Fruit fly (Drosophila melanogaster): ENCODE measurements around the gene par-6.

The par-6 gene

dm6 chrX:17657050-17657696 lies 46.0 kb upstream of the par-6 start, which contains the start of gene beta-Spec:
Gene beta-Spec, plus strand, starts transcription at chrX:17657372.
- TF ChIP-seq Myc (optimal IDR thresholded peaks at IDR 0.05) = peak; percentile 78
- TF ChIP-seq psq (GFP tag; optimal IDR thresholded peaks at IDR 0.05) = peak; percentile 43
- no peak for TF ChIP-seq h (GFP tag; optimal IDR thresholded peaks at IDR 0.05)
- peak; percentile 18 for TF ChIP-seq HLH106 (tag; optimal IDR thresholded peaks at IDR 0.05)

dm6 chrX:17657716-17658115 lies 45.4 kb upstream of the par-6 start:
- no peak for TF ChIP-seq CrebA (GFP tag; optimal IDR thresholded peaks at IDR 0.05; ENCODE audit: borderline replicate concordance)
- peak; percentile 1 for TF ChIP-seq psq (GFP tag; optimal IDR thresholded peaks at IDR 0.05)

dm6 chrX:17658207-17659118 lies 44.7 kb upstream of the par-6 start:
- TF ChIP-seq fru (GFP tag; optimal IDR thresholded peaks at IDR 0.05) (no peak), Rel (GFP tag; optimal IDR thresholded peaks at IDR 0.05) (no peak), Rel (tag; optimal IDR thresholded peaks at IDR 0.05) (no peak), HLH106 (tag; optimal IDR thresholded peaks at IDR 0.05) (no peak), pan (optimal IDR thresholded peaks at IDR 0.05) (no peak), Myc (optimal IDR thresholded peaks at IDR 0.05) (no peak), OdsH (GFP tag; optimal IDR thresholded peaks at IDR 0.05) (no peak)

DNA sequence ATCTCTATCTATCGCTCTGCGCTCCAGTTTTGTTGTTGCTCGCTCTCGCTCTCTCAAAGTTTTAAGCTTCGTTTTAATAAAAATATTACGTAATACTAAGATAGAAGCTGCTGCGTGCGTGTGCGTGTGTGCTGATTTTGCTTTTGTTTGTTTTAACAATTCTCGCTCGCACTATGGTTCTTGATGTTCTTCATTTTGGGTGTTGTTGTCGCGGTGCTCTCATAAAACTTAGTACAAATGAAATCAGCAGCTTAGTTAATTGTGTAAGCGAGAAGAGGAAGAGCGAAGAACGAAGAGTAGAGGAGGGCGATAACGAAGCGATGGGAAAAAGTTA lies 44.1 kb upstream of the par-6 start:
- no peak for TF ChIP-seq CG9705 (GFP tag; optimal IDR thresholded peaks at IDR 0.05)
- TF ChIP-seq dmrt93B (GFP tag; optimal IDR thresholded peaks at IDR 0.05) = no peak
- TF ChIP-seq Dfd (GFP tag; optimal IDR thresholded peaks at IDR 0.05) = no peak
- no peak for TF ChIP-seq Mio (GFP tag; optimal IDR thresholded peaks at IDR 0.05)
- TF ChIP-seq ey (GFP tag; optimal IDR thresholded peaks at IDR 0.05) = no peak
- no peak for TF ChIP-seq brk (GFP tag; optimal IDR thresholded peaks at IDR 0.05)
- TF ChIP-seq dsf (GFP tag; optimal IDR thresholded peaks at IDR 0.05; ENCODE audit: borderline replicate concordance) = no peak
- TF ChIP-seq foxo (GFP tag; optimal IDR thresholded peaks at IDR 0.05) = no peak
- TF ChIP-seq Hnf4 (GFP tag; optimal IDR thresholded peaks at IDR 0.05) = no peak
- no peak for TF ChIP-seq usp (GFP tag; optimal IDR thresholded peaks at IDR 0.05)
- TF ChIP-seq br (GFP tag; optimal IDR thresholded peaks at IDR 0.05) = no peak
- TF ChIP-seq rgr (GFP tag; optimal IDR thresholded peaks at IDR 0.05) = no peak
- no peak for TF ChIP-seq Dif (GFP tag; optimal IDR thresholded peaks at IDR 0.05; ENCODE audit: partially characterized antibody)
- no peak for TF ChIP-seq psq (GFP tag; optimal IDR thresholded peaks at IDR 0.05)
- TF ChIP-seq fru (GFP tag; optimal IDR thresholded peaks at IDR 0.05) = no peak

dm6 chrX:17671788-17672187 lies 31.4 kb upstream of the par-6 start, which contains the start of gene CG12990:
Gene CG12990, minus strand, starts transcription at chrX:17671888.
- TF ChIP-seq N (GFP tag; optimal IDR thresholded peaks at IDR 0.05) = no peak
- TF ChIP-seq Dif (GFP tag; optimal IDR thresholded peaks at IDR 0.05; ENCODE audit: partially characterized antibody) = no peak
- TF ChIP-seq brk (GFP tag; optimal IDR thresholded peaks at IDR 0.05) = no peak
- TF ChIP-seq tai (GFP tag; optimal IDR thresholded peaks at IDR 0.05) = no peak
- TF ChIP-seq Hnf4 (GFP tag; optimal IDR thresholded peaks at IDR 0.05) = no peak
- no peak for TF ChIP-seq Hr78 (GFP tag; optimal IDR thresholded peaks at IDR 0.05)
- TF ChIP-seq Dfd (GFP tag; optimal IDR thresholded peaks at IDR 0.05) = no peak
- no peak for TF ChIP-seq OdsH (GFP tag; optimal IDR thresholded peaks at IDR 0.05)
- TF ChIP-seq usp (GFP tag; optimal IDR thresholded peaks at IDR 0.05) = no peak
- no peak for TF ChIP-seq h (GFP tag; optimal IDR thresholded peaks at IDR 0.05)
- TF ChIP-seq psq (GFP tag; optimal IDR thresholded peaks at IDR 0.05) = no peak
- TF ChIP-seq ey (GFP tag; optimal IDR thresholded peaks at IDR 0.05) = no peak
- no peak for TF ChIP-seq foxo (GFP tag; optimal IDR thresholded peaks at IDR 0.05)
- no peak for TF ChIP-seq woc (GFP tag; optimal IDR thresholded peaks at IDR 0.05)
- no peak for TF ChIP-seq sage (GFP tag; optimal IDR thresholded peaks at IDR 0.05)

All from whole organism, wandering third instar larva.